Fruit fly (Drosophila melanogaster) whole organism, embryonic: ENCODE results near the gene CG4455.

ENCODE experiments used
- Atf-2 ChIP-seq: fragments of 200-800 bp; sonication (Bioruptor generic); optimal IDR thresholded peaks from 2 replicates; lab custom pipeline; 2016; ENCODE audit warnings: missing biosample characterization, missing genetic modification characterization
- CG10959 ChIP-seq: fragments of 200-800 bp; sonication (Bioruptor generic); IDR thresholded peaks from 2 replicates; pipeline ENCODE4 v1.3.6; 2022; ENCODE audit warnings: missing biosample characterization, missing genetic modification characterization
- CG11696 ChIP-seq: fragments of 200-800 bp; sonication (Bioruptor generic); IDR thresholded peaks from 2 replicates; pipeline ENCODE4 v1.3.6; 2022; ENCODE audit warnings: missing biosample characterization, missing genetic modification characterization
- CG12219 ChIP-seq: fragments of 200-800 bp; sonication (Bioruptor generic); optimal IDR thresholded peaks from 3 replicates; lab custom pipeline; 2018; ENCODE audit warnings: missing biosample characterization, mild to moderate bottlenecking, missing genetic modification characterization
- CG12236 ChIP-seq: fragments of 200-800 bp; sonication (Bioruptor generic); optimal IDR thresholded peaks from 2 replicates; lab custom pipeline; 2016; ENCODE audit warnings: missing biosample characterization, missing genetic modification characterization
- CG1233 ChIP-seq: fragments of 200-800 bp; sonication (Bioruptor generic); optimal IDR thresholded peaks from 4 replicates; lab custom pipeline; 2018; ENCODE audit warnings: missing biosample characterization, mild to moderate bottlenecking, missing genetic modification characterization
- CG12659 ChIP-seq: fragments of 200-800 bp; sonication (Bioruptor generic); optimal IDR thresholded peaks from 3 replicates; lab custom pipeline; 2017; ENCODE audit warnings: mild to moderate bottlenecking, missing biosample characterization, missing genetic modification reagents, missing genetic modification characterization
- CG13624 ChIP-seq: fragments of 200-800 bp; sonication (Bioruptor generic); optimal IDR thresholded peaks from 2 replicates; lab custom pipeline; 2016; ENCODE audit warnings: missing biosample characterization, missing genetic modification characterization
- CG15269 ChIP-seq: fragments of 200-800 bp; sonication (Bioruptor generic); optimal IDR thresholded peaks from 2 replicates; lab custom pipeline; 2018; ENCODE audit warnings: missing biosample characterization, mild to moderate bottlenecking, missing genetic modification characterization, moderate library complexity
- CG15514 ChIP-seq: fragments of 200-800 bp; sonication (Bioruptor generic); optimal IDR thresholded peaks from 3 replicates; lab custom pipeline; 2017; ENCODE audit warnings: missing biosample characterization, missing genetic modification characterization, mild to moderate bottlenecking, moderate library complexity, missing genetic modification reagents
- CG1647 ChIP-seq: fragments of 200-800 bp; sonication (Bioruptor generic); optimal IDR thresholded peaks from 3 replicates; lab custom pipeline; 2016; ENCODE audit warnings: missing biosample characterization, missing genetic modification characterization
- CG17912 ChIP-seq: fragments of 200-800 bp; sonication (Bioruptor generic); optimal IDR thresholded peaks from 2 replicates; lab custom pipeline; 2018; ENCODE audit warnings: missing biosample characterization, mild to moderate bottlenecking, missing genetic modification characterization
- CG2120 ChIP-seq: fragments of 200-800 bp; sonication (Bioruptor generic); optimal IDR thresholded peaks from 3 replicates; lab custom pipeline; 2016; ENCODE audit warnings: missing biosample characterization, missing genetic modification characterization
- CG3065 ChIP-seq: fragments of 200-800 bp; sonication (Bioruptor generic); optimal IDR thresholded peaks from 2 replicates; lab custom pipeline; 2016; ENCODE audit warnings: missing biosample characterization, missing genetic modification characterization
- CG31224 ChIP-seq: fragments of 200-800 bp; sonication (Bioruptor generic); IDR thresholded peaks from 2 replicates; pipeline ENCODE4 v1.3.6; 2022; ENCODE audit warnings: missing biosample characterization, missing genetic modification characterization
- CG3281 ChIP-seq: fragments of 200-800 bp; sonication (Bioruptor generic); optimal IDR thresholded peaks from 3 replicates; lab custom pipeline; 2017; ENCODE audit warnings: missing biosample characterization, mild to moderate bottlenecking, missing genetic modification characterization
- CG33213 ChIP-seq: fragments of 200-800 bp; sonication (Bioruptor generic); optimal IDR thresholded peaks from 3 replicates; lab custom pipeline; 2016; ENCODE audit warnings: missing biosample characterization, missing genetic modification characterization
- CG33557 ChIP-seq: fragments of 200-800 bp; sonication (Bioruptor generic); optimal IDR thresholded peaks from 2 replicates; lab custom pipeline; 2019; ENCODE audit warnings: missing biosample characterization, mild to moderate bottlenecking, missing genetic modification characterization, moderate library complexity
- CG3407 ChIP-seq: fragments of 200-800 bp; sonication (Bioruptor generic); optimal IDR thresholded peaks from 2 replicates; lab custom pipeline; 2018; ENCODE audit warnings: missing biosample characterization, mild to moderate bottlenecking, missing genetic modification characterization
- CG4328 ChIP-seq: fragments of 200-800 bp; sonication (Bioruptor generic); optimal IDR thresholded peaks from 3 replicates; lab custom pipeline; 2017; ENCODE audit warnings: missing biosample characterization, missing genetic modification reagents, missing genetic modification characterization
- CG6765 ChIP-seq: fragments of 200-800 bp; sonication (Bioruptor generic); optimal IDR thresholded peaks from 3 replicates; lab custom pipeline; 2017; ENCODE audit warnings: missing biosample characterization, mild to moderate bottlenecking, missing genetic modification characterization
- CG7556 ChIP-seq: fragments of 200-800 bp; sonication (Bioruptor generic); optimal IDR thresholded peaks from 2 replicates; lab custom pipeline; 2017; ENCODE audit warnings: missing biosample characterization, mild to moderate bottlenecking, missing genetic modification characterization
- CG7987 ChIP-seq: fragments of 200-800 bp; sonication (Bioruptor generic); optimal IDR thresholded peaks from 2 replicates; lab custom pipeline; 2018; ENCODE audit warnings: missing biosample characterization, mild to moderate bottlenecking, missing genetic modification characterization, moderate library complexity
- CG9609 ChIP-seq: fragments of 200-800 bp; sonication (Bioruptor generic); optimal IDR thresholded peaks from 3 replicates; lab custom pipeline; 2016; ENCODE audit warnings: missing biosample characterization, missing genetic modification characterization
- CG9876 ChIP-seq: fragments of 200-800 bp; sonication (Bioruptor generic); optimal IDR thresholded peaks from 2 replicates; lab custom pipeline; 2016; ENCODE audit warnings: missing biosample characterization, missing genetic modification characterization
- Dad ChIP-seq: fragments of 200-800 bp; sonication (Bioruptor generic); optimal IDR thresholded peaks from 3 replicates; lab custom pipeline; 2016; ENCODE audit warnings: missing biosample characterization, missing genetic modification characterization
- Dfd ChIP-seq, 2 experiments: fragments of >200 bp; optimal IDR thresholded peaks; 2 replicates each; lab custom pipeline; 2017; ENCODE audit warnings: missing biosample characterization in 2 of 2, missing genetic modification characterization in 2 of 2
- Ets65A ChIP-seq: fragments of 200-800 bp; sonication (Bioruptor generic); peaks from one replicate; lab custom pipeline; 2016; ENCODE audit warnings: missing biosample characterization, missing genetic modification characterization
- HLHmδ ChIP-seq: fragments of 200-800 bp; sonication (Bioruptor generic); optimal IDR thresholded peaks from 2 replicates; lab custom pipeline; 2018; ENCODE audit warnings: missing biosample characterization, mild to moderate bottlenecking, missing genetic modification characterization, moderate library complexity
- HmgD ChIP-seq: fragments of 200-800 bp; sonication (Bioruptor generic); optimal IDR thresholded peaks from 3 replicates; lab custom pipeline; 2016; ENCODE audit warnings: missing biosample characterization, missing genetic modification characterization
- Mrtf ChIP-seq: fragments of 200-800 bp; sonication (Bioruptor generic); IDR thresholded peaks from 3 replicates; pipeline ENCODE4 v1.3.6; 2022; ENCODE audit warnings: missing biosample characterization, missing genetic modification characterization
- PHDP ChIP-seq: fragments of 200-800 bp; sonication (Bioruptor generic); optimal IDR thresholded peaks from 3 replicates; lab custom pipeline; 2018; ENCODE audit warnings: missing biosample characterization, mild to moderate bottlenecking, missing genetic modification characterization, moderate library complexity
- Rfx ChIP-seq: fragments of 200-800 bp; sonication (Bioruptor generic); IDR thresholded peaks from 2 replicates; pipeline ENCODE4 v1.3.6; 2022; ENCODE audit warnings: missing biosample characterization, missing genetic modification characterization
- Sox102F ChIP-seq: fragments of 200-800 bp; sonication (Bioruptor generic); optimal IDR thresholded peaks from 2 replicates; lab custom pipeline; 2018; ENCODE audit warnings: missing biosample characterization, mild to moderate bottlenecking, missing genetic modification characterization, moderate library complexity
- Ssrp ChIP-seq: fragments of 200-800 bp; sonication (Bioruptor generic); optimal IDR thresholded peaks from 2 replicates; lab custom pipeline; 2018; ENCODE audit warnings: missing biosample characterization, mild to moderate bottlenecking, missing genetic modification characterization, moderate library complexity
- Tbp ChIP-seq: fragments of >200 bp; optimal IDR thresholded peaks from 2 replicates; lab custom pipeline; 2018; ENCODE audit warnings: missing biosample characterization, missing genetic modification characterization
- az2 ChIP-seq: fragments of 200-800 bp; sonication (Bioruptor generic); optimal IDR thresholded peaks from 3 replicates; lab custom pipeline; 2016; ENCODE audit warnings: missing biosample characterization, missing genetic modification characterization
- chm ChIP-seq: fragments of 200-800 bp; sonication (Bioruptor generic); IDR thresholded peaks from 2 replicates; pipeline ENCODE4 v1.3.6; 2022; ENCODE audit warnings: missing biosample characterization, missing genetic modification characterization
- chn ChIP-seq: fragments of 200-800 bp; sonication (Bioruptor generic); optimal IDR thresholded peaks from 2 replicates; lab custom pipeline; 2016; ENCODE audit warnings: missing biosample characterization, missing genetic modification characterization
- corto ChIP-seq: fragments of 200-800 bp; sonication (Bioruptor generic); optimal IDR thresholded peaks from 2 replicates; lab custom pipeline; 2016; ENCODE audit warnings: missing biosample characterization, mild to moderate bottlenecking, missing genetic modification characterization, moderate library complexity
- eyg ChIP-seq: fragments of 200-800 bp; sonication (Bioruptor generic); optimal IDR thresholded peaks from 3 replicates; lab custom pipeline; 2016; ENCODE audit warnings: missing biosample characterization, missing genetic modification characterization
- kni ChIP-seq: fragments of 200-800 bp; sonication (Bioruptor generic); optimal IDR thresholded peaks from 3 replicates; lab custom pipeline; 2017; ENCODE audit warnings: mild to moderate bottlenecking, missing biosample characterization, missing genetic modification reagents, missing genetic modification characterization
- mirr ChIP-seq: fragments of 200-800 bp; sonication (Bioruptor generic); optimal IDR thresholded peaks from 3 replicates; lab custom pipeline; 2018; ENCODE audit warnings: missing biosample characterization, mild to moderate bottlenecking, missing genetic modification characterization
- mld ChIP-seq: fragments of 200-800 bp; sonication (Bioruptor generic); IDR thresholded peaks from 3 replicates; pipeline ENCODE4 v1.3.6; 2022; ENCODE audit warnings: missing biosample characterization, missing genetic modification characterization; ENCODE audit not compliant: partially characterized antibody
- otp ChIP-seq: fragments of 200-800 bp; sonication (Bioruptor generic); IDR thresholded peaks from 3 replicates; pipeline ENCODE4, ENCODE4 v1.3.6; 2022; ENCODE audit warnings: missing biosample characterization, missing genetic modification characterization
- pita ChIP-seq: fragments of 200-800 bp; sonication (Bioruptor generic); optimal IDR thresholded peaks from 2 replicates; lab custom pipeline; 2017; ENCODE audit warnings: missing biosample characterization, mild to moderate bottlenecking, missing genetic modification characterization
- seq ChIP-seq: fragments of 200-800 bp; sonication (Bioruptor generic); IDR thresholded peaks from 2 replicates; pipeline ENCODE4 v1.3.6; 2022; ENCODE audit warnings: missing biosample characterization, missing genetic modification characterization
- sisA ChIP-seq: fragments of 200-800 bp; sonication (Bioruptor generic); IDR thresholded peaks from 2 replicates; pipeline ENCODE4 v1.3.6; 2022; ENCODE audit warnings: missing biosample characterization, missing genetic modification characterization
- tna ChIP-seq: fragments of 200-800 bp; sonication (Bioruptor generic); IDR thresholded peaks from 2 replicates; pipeline ENCODE4 v1.3.6; 2022; ENCODE audit warnings: missing biosample characterization, missing genetic modification characterization; ENCODE audit not compliant: partially characterized antibody
- zen ChIP-seq: fragments of 200-800 bp; sonication (Bioruptor generic); optimal IDR thresholded peaks from 3 replicates; lab custom pipeline; 2018; ENCODE audit warnings: missing biosample characterization, mild to moderate bottlenecking, missing genetic modification characterization, moderate library complexity

The CG4455 gene

DNA sequence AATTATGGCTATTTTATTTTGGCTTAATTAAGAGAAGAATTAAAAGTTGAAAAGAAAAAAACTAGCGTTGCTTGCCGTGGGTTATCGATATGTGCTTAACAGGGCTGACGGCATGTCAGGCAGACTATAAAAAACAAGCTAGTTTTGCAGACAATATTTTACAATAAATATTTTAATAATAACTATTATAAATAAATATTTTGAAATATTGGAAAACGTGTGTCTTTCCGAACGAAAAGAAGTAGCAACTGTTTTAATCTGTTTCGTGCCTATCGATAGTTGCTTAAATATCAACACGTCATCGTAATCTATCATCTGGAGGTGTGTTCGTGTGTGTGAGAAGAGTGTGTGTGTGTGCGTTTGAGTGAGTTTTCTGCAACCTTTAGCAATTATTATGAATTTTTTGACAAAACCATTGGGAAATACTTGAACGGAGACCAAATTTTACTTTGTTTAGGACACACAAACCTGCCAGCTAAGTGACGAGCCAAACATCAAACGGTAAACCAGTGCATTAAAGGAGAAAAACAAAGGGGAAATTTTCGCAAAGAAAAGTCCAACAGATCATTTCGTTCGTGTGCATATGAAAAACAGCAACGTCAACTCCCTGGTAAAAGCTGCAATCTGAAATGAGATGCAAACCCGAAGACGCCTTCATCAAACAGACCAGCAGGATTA, 45.6 kb upstream of the CG4455 start, which contains the start of the genes CG5861 and Syx5:
TSS of gene CG5861 (minus strand) at position 273 of the 678 bp plus-strand sequence.
TSS of gene Syx5 (plus strand) at position 321 of the 678 bp plus-strand sequence.
- TF ChIP-seq CG13624 = no peak
- TF ChIP-seq Ets65A (GFP tag; lab: Kevin White, UChicago) = peak; percentile 95
- TF ChIP-seq CG33557 (GFP tag; lab: Kevin White, UChicago) = peak; percentile 59
- peak; percentile 71; the same call in 2 of the 3 replicates for TF ChIP-seq mld (GFP tag; lab: Robert Waterston, UW)
- peak; percentile 52 for TF ChIP-seq CG15514 (GFP tag; lab: Kevin White, UChicago)
- peak; percentile 53 for TF ChIP-seq az2 (GFP tag; lab: Kevin White, UChicago)
- TF ChIP-seq HmgD (GFP tag; lab: Kevin White, UChicago) = no peak
- no peak for TF ChIP-seq corto (GFP tag; lab: Kevin White, UChicago)
- no peak for TF ChIP-seq kni
- TF ChIP-seq seq (GFP tag; lab: Robert Waterston, UW) = no peak
- no peak for TF ChIP-seq mirr (GFP tag; lab: Kevin White, UChicago)
- TF ChIP-seq Dfd (GFP tag; optimal IDR thresholded peaks at IDR 0.05; lab: Kevin White, UChicago) = no peak
- TF ChIP-seq CG2120 = peak; percentile 63
- peak; percentile 17 for TF ChIP-seq CG6765
- TF ChIP-seq CG10959 = no peak
- no peak for TF ChIP-seq Atf-2 (GFP tag; lab: Kevin White, UChicago)
- no peak for TF ChIP-seq CG11696 (GFP tag; lab: Robert Waterston, UW)
- TF ChIP-seq CG7987 (GFP tag; lab: Kevin White, UChicago) = peak; percentile 17
- TF ChIP-seq Rfx = peak; percentile 69; the same call in 1 of the 2 replicates
- TF ChIP-seq CG7556 = peak; percentile 51
- peak; percentile 22 for TF ChIP-seq CG17912
- no peak for TF ChIP-seq CG15269
- no peak for TF ChIP-seq HLHmδ (GFP tag; lab: Kevin White, UChicago)
- no peak for TF ChIP-seq eyg (GFP tag; lab: Kevin White, UChicago)
- TF ChIP-seq CG9876 (GFP tag; lab: Kevin White, UChicago) = no peak
- TF ChIP-seq Mrtf (GFP tag; lab: Robert Waterston, UW) = no peak
- TF ChIP-seq CG12659 = peak; percentile 81
- TF ChIP-seq tna (GFP tag; lab: Robert Waterston, UW) = peak; percentile 79
- TF ChIP-seq PHDP = peak; percentile 57
- TF ChIP-seq CG4328 = peak; percentile 52
- no peak for TF ChIP-seq CG1647
- TF ChIP-seq otp = no peak
- peak; percentile 29 for TF ChIP-seq CG1233 (GFP tag; lab: Kevin White, UChicago)
- peak; percentile 39; the same call in 1 of the 2 replicates for TF ChIP-seq CG31224 (GFP tag; lab: Robert Waterston, UW)
- TF ChIP-seq CG12219 (GFP tag; lab: Kevin White, UChicago) = no peak
- TF ChIP-seq CG3065 (GFP tag; lab: Kevin White, UChicago) = no peak
- peak; percentile 30 for TF ChIP-seq CG3407 (GFP tag; lab: Kevin White, UChicago)
- TF ChIP-seq CG12236 (GFP tag; lab: Kevin White, UChicago) = no peak
- peak; percentile 37 for TF ChIP-seq Ssrp
- no peak for TF ChIP-seq chn
- peak; percentile 73 for TF ChIP-seq zen (tag; lab: Kevin White, UChicago)
- no peak for TF ChIP-seq pita
- TF ChIP-seq Sox102F (GFP tag; lab: Kevin White, UChicago) = no peak
- TF ChIP-seq Tbp = no peak
- peak; percentile 46 for TF ChIP-seq sisA
- TF ChIP-seq Dad (GFP tag; lab: Kevin White, UChicago) = no peak
- TF ChIP-seq CG3281 (GFP tag; lab: Kevin White, UChicago) = peak; percentile 61
- no peak for TF ChIP-seq chm (GFP tag; lab: Robert Waterston, UW)
- TF ChIP-seq CG9609 = no peak
- TF ChIP-seq CG33213 (GFP tag; lab: Kevin White, UChicago) = no peak
